Worm (Caenorhabditis elegans) whole organism, L3 larva: Measurements from ENCODE around the gene agl-1.

Experiments
- lin-39 ChIP-seq: fragments of 150-350 bp; optimal IDR thresholded peaks from 2 replicates; lab custom pipeline; 2018; ENCODE audit warnings: missing biosample characterization, missing genetic modification reagents, missing genetic modification characterization
- nfya-1 ChIP-seq: sonication (generic microtip); optimal IDR thresholded peaks from 2 replicates; lab custom pipeline; 2017; ENCODE audit warnings: missing genetic modification characterization, mild to moderate bottlenecking, missing compliant biosample characterization, antibody characterized with exemption, moderate library complexity; ENCODE audit not compliant: insufficient read depth
- snpc-4 ChIP-seq: fragments of 150-350 bp; optimal IDR thresholded peaks from 2 replicates; lab custom pipeline; 2014; ENCODE audit warnings: missing biosample characterization, missing genetic modification characterization

DNA sequence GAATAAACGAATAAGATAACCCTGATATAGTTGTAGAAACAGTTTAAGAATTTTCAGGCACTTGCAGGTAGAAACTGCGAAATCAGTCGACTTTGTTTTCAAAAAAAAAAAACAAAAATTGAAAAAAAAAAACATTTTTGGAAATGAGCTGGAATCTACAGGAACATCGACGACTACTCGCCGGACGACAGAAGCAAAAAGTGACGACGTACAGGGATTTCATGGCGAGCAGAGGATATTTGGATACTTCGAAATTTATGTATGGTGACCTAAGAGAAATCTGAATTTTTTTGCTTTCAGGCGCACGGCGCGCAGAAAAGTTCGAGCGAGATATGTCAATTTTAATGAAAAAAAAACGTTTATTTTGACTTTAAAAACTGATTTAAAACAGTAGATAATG, 43.2 kb upstream of the agl-1 start:
- TF ChIP-seq lin-39 (tag; lab: Kevin White, UChicago): no peak
- TF ChIP-seq nfya-1 (tag; lab: Kevin White, UChicago): no peak
- no peak for TF ChIP-seq snpc-4
